Worm (Caenorhabditis elegans) whole organism, midembryonic: ENCODE measurements around the gene sand-1.
A peak's percentile ranks its signal among the peaks of the same experiment; 100 is the strongest.

Source experiments
- T22C8.4 ChIP-seq: fragments of 200-800 bp; sonication (Bioruptor generic); IDR thresholded peaks from 2 replicates; pipeline ENCODE4 v1.3.6; 2022; ENCODE audit warnings: missing genetic modification characterization, missing compliant biosample characterization
- cog-1 ChIP-seq: sonication (generic microtip); optimal IDR thresholded peaks from 2 replicates; lab custom pipeline; 2016; ENCODE audit warnings: missing genetic modification characterization, missing compliant biosample characterization
- flt-1 ChIP-seq: fragments of 200-800 bp; sonication (Bioruptor generic); IDR thresholded peaks from 2 replicates; pipeline ENCODE4 v1.3.6; 2022; ENCODE audit warnings: missing genetic modification characterization, missing compliant biosample characterization
- klf-2 ChIP-seq: fragments of 200-800 bp; sonication (Bioruptor generic); conservative IDR thresholded peaks from 2 replicates; pipeline ENCODE4 v1.3.6; 2022; ENCODE audit warnings: missing genetic modification reagents, missing genetic modification characterization, missing compliant biosample characterization
- med-1 ChIP-seq: sonication (generic microtip); optimal IDR thresholded peaks from 2 replicates; lab custom pipeline; 2017; ENCODE audit warnings: missing genetic modification characterization, mild to moderate bottlenecking, missing compliant biosample characterization, antibody characterized with exemption, missing genetic modification reagents; ENCODE audit not compliant: insufficient read depth
- ref-1 ChIP-seq: fragments of 200-800 bp; sonication (Bioruptor generic); conservative IDR thresholded peaks from 2 replicates; pipeline ENCODE4 v1.3.6; 2022; ENCODE audit warnings: missing genetic modification reagents, missing genetic modification characterization, missing compliant biosample characterization
- tab-1 ChIP-seq: fragments of 200-800 bp; sonication (Bioruptor generic); IDR thresholded peaks from 2 replicates; pipeline ENCODE4 v1.3.6; 2022; ENCODE audit warnings: missing genetic modification characterization, missing compliant biosample characterization
- ztf-23 ChIP-seq: fragments of 200-800 bp; sonication (Bioruptor generic); IDR thresholded peaks from 2 replicates; pipeline ENCODE4 v1.3.6; 2022; ENCODE audit warnings: missing genetic modification reagents, missing genetic modification characterization, missing compliant biosample characterization
- ztf-29 ChIP-seq: fragments of 200-800 bp; sonication (Bioruptor generic); IDR thresholded peaks from 2 replicates; pipeline ENCODE4 v1.3.6; 2022; ENCODE audit warnings: missing genetic modification reagents, missing genetic modification characterization, missing compliant biosample characterization

Gene sand-1

DNA sequence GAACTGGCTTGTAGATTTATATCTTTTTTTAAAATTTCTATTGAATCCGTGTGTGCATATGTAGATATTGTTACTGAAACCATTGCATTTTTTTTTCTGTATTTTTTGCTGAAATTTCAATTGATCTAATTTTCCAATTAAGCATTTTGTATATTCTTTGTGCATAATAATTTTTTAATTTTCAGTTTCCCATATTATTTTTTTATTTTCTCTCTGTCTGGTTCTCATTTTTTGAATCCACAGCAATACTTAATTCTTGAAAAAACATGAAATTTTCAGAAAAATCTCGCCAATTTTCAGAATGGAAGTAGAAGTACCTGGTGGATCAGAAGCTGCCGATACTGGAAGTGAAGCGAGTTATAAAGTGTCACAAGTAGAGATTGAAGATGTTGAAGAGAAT, at the start of gene sand-1:
sand-1 (plus strand) TSS at position 301 of the 400 bp plus-strand sequence.
- TF ChIP-seq ztf-23 (GFP tag; lab: Robert Waterston, UW) (no peak), T22C8.4 (GFP tag; lab: Robert Waterston, UW) (no peak), flt-1 (no peak), ztf-29 (GFP tag; lab: Robert Waterston, UW) (no peak), med-1 (no peak), klf-2 (GFP tag; lab: Robert Waterston, UW) (no peak), ref-1 (no peak), cog-1 (tag; lab: Kevin White, UChicago) (no peak), tab-1 (GFP tag; lab: Robert Waterston, UW) (no peak)

DNA sequence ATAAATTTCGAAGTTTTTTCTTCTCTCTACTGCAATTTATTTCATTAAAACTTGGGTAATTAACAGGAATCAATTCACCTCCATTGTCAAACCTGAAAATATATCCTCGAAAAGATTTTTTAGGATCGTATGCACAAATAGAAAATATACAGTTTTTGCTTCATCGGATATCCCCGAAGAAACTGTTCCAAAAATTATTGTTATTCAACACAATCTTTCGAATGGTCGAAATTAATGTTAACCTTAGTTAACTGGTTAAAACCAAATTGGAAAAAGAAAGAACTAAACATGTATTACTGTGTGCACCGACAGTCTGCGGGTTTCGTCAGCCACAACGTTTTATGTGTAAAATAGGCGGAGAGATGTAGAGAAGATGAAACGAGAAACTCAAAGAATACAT, 49.6 kb upstream of the sand-1 start:
- no peak for TF ChIP-seq ref-1
- TF ChIP-seq med-1: no peak
- TF ChIP-seq T22C8.4 (GFP tag; lab: Robert Waterston, UW): no peak
- no peak for TF ChIP-seq cog-1 (tag; lab: Kevin White, UChicago)
- TF ChIP-seq tab-1 (GFP tag; lab: Robert Waterston, UW): no peak
- no peak for TF ChIP-seq ztf-23 (GFP tag; lab: Robert Waterston, UW)
- TF ChIP-seq klf-2 (GFP tag; lab: Robert Waterston, UW): no peak
- no peak for TF ChIP-seq flt-1
- no peak for TF ChIP-seq ztf-29 (GFP tag; lab: Robert Waterston, UW)

DNA sequence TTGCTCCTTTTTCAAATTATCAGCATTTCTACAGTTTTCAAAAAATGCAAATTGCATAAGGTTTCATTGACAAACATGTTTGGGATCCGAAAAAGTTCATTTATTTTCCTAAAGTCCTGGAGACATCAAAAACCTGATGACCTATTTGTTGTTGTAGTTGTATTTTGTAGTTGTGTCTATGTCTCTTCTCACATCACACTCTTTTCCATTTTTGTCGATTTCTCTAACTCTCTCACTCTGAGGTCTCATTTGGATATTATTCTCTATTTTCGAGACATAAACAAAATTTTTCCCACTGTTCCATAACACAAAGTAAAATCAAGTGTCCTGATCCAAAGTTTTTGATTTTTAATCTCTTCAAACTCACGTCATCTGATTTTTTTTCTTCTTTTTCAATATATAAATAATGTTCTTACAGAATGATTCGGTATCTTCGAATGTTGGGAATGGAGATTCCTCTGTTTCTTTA, 47.8 kb upstream of the sand-1 start, which contains the start of gene slc-46A:
slc-46A (plus strand) TSS at position 419 of the 469 bp plus-strand sequence.
- TF ChIP-seq klf-2 (GFP tag; lab: Robert Waterston, UW): no peak
- no peak for TF ChIP-seq ref-1
- TF ChIP-seq med-1: no peak
- TF ChIP-seq ztf-29 (GFP tag; lab: Robert Waterston, UW): no peak
- no peak for TF ChIP-seq cog-1 (tag; lab: Kevin White, UChicago)
- no peak for TF ChIP-seq flt-1
- no peak for TF ChIP-seq ztf-23 (GFP tag; lab: Robert Waterston, UW)
- no peak for TF ChIP-seq T22C8.4 (GFP tag; lab: Robert Waterston, UW)
- TF ChIP-seq tab-1 (GFP tag; lab: Robert Waterston, UW): no peak

DNA sequence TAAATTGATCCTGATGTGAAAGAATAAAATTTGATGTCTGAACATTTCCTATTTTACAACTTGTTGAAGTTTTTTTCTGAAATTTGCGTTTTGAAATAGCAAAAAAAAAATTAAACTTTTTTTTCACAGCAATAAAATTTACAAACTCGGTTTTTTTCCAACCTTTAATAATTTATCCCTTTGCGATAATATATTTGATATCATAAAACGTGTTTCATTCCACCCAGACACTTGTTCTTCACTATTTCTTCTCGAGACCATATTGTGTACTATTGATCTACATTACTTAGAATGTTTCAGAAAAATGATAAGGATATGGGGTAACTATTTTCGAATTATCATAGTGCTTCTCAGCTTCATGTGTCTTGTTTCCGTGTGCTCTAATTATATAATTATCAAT, 40.5 kb upstream of the sand-1 start, which contains the start of gene Y4C6B.4:
Y4C6B.4 (plus strand) TSS at position 301 of the 400 bp plus-strand sequence.
- TF ChIP-seq T22C8.4 (GFP tag; lab: Robert Waterston, UW) (no peak), tab-1 (GFP tag; lab: Robert Waterston, UW) (no peak), ref-1 (no peak), cog-1 (tag; lab: Kevin White, UChicago) (no peak), flt-1 (no peak), med-1 (no peak), ztf-29 (GFP tag; lab: Robert Waterston, UW) (no peak), ztf-23 (GFP tag; lab: Robert Waterston, UW) (no peak), klf-2 (GFP tag; lab: Robert Waterston, UW) (no peak)

DNA sequence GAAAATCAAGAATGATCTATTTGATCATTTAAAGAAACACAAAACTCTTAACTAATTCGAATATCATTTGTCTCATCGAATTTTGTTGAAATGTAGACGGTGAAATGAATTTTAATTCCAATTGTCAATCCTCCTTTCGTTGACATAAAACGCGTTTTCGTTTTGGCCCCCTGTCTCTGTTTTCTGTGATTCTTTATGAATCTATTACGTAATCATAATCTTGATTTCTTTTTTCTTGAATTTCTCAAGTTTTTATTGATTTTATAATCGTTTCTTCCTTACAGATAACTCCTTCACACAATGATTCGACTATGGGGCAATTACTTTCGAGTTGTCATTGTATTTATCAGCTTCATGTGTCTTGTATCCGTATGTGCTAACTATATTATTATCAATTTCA, 34.5 kb upstream of the sand-1 start, which contains the start of gene Y4C6B.3:
Y4C6B.3 (plus strand) TSS at position 301 of the 400 bp plus-strand sequence.
- TF ChIP-seq ref-1 (no peak), klf-2 (GFP tag; lab: Robert Waterston, UW) (no peak), tab-1 (GFP tag; lab: Robert Waterston, UW) (no peak), T22C8.4 (GFP tag; lab: Robert Waterston, UW) (no peak), ztf-23 (GFP tag; lab: Robert Waterston, UW) (no peak), med-1 (no peak), cog-1 (tag; lab: Kevin White, UChicago) (no peak), ztf-29 (GFP tag; lab: Robert Waterston, UW) (no peak), flt-1 (no peak)

DNA sequence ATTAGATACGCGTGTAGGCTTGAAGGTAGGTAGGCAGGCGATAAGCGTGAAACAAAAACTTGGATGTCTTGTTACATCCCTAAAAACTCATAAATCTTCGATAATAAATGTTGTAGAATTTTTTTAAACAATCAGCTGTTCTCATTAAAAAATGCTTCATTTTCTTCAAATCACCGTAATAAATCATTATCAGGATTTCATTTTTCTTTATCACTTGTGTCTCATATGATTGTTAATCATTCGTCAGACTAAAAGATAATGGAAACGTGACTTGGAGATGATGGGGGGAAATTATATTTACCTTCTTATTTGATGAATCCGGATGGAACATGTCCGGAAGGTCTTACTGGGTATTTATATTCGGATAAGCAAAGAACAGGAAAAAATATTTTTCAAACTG, 33.2 kb upstream of the sand-1 start:
- TF ChIP-seq ztf-29 (GFP tag; lab: Robert Waterston, UW) (no peak), ztf-23 (GFP tag; lab: Robert Waterston, UW) (no peak), flt-1 (no peak), ref-1 (no peak), klf-2 (GFP tag; lab: Robert Waterston, UW) (no peak), tab-1 (GFP tag; lab: Robert Waterston, UW) (no peak), T22C8.4 (GFP tag; lab: Robert Waterston, UW) (no peak), med-1 (no peak), cog-1 (tag; lab: Kevin White, UChicago) (no peak)

DNA sequence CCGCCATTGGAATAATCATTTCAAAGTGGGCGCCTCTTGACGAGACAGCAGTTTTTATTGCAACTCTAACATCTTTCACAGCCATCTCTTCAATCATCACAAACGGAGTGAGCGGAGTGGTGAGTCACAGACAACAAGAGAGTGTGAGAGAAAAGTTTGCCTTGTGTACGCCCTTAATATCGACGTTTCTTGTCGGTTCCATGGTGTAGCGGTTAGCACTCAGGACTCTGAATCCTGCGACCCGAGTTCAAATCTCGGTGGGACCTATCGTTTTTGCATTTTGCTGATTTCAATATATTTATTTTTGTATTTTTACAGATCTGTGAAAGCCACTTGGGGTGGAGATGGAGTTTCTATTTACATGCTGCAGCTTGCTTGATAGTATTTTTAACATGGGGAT, 32.1 kb upstream of the sand-1 start:
- TF ChIP-seq ztf-23 (GFP tag; lab: Robert Waterston, UW): peak; percentile 85
- TF ChIP-seq cog-1 (tag; lab: Kevin White, UChicago): no peak
- TF ChIP-seq ztf-29 (GFP tag; lab: Robert Waterston, UW): 0 out of 2 replicates have a peak, but pooled peaks have one; percentile 50
- TF ChIP-seq flt-1: no peak; the same call in 1 of the 2 replicates

DNA sequence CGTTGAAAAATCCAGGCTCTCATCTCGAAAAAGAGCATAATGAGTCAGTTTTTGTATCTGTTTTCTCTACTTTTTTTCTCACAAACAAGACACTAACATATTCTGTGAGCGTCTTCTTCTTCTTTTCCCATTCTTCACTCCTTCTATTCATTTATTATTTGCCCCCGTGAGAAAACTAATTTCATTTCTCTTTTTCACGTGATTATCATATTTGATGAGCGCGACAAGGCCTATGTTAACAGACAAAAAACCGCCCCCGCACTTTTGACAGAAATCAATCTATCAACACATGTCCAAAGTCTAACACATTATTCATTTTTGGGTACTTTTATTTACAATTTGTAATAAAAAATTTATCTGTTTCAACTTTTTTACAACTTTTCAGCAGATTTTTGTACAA, 29.0 kb upstream of the sand-1 start:
- TF ChIP-seq ztf-23 (GFP tag; lab: Robert Waterston, UW) (no peak), ref-1 (no peak), T22C8.4 (GFP tag; lab: Robert Waterston, UW) (no peak), med-1 (no peak), klf-2 (GFP tag; lab: Robert Waterston, UW) (no peak)

DNA sequence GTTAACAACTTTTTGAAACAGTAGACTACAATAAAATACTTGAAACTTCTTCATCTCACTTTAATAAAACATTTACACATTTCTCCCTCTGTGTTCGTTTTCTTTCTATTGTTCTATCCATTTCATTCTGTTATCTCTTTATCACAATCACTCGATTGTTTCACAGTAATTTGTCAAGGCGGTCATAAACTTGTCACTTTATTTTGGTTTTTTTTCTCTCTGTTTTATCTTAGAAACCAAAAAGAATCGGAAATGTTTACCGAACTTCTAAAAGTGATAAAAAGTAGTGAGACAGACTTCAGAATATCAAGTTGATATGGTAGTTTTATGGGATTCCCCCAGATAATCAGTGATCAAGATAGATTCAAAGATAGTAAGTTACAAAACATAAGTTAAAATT, 27.4 kb upstream of the sand-1 start, which contains the start of gene Y4C6B.2:
Y4C6B.2 (plus strand) TSS at position 320 of the 400 bp plus-strand sequence.
- no peak for TF ChIP-seq flt-1
- no peak for TF ChIP-seq ztf-29 (GFP tag; lab: Robert Waterston, UW)
- TF ChIP-seq med-1: no peak
- TF ChIP-seq tab-1 (GFP tag; lab: Robert Waterston, UW): no peak
- no peak for TF ChIP-seq cog-1 (tag; lab: Kevin White, UChicago)
- TF ChIP-seq ztf-23 (GFP tag; lab: Robert Waterston, UW): no peak
- TF ChIP-seq ref-1: no peak
- no peak for TF ChIP-seq klf-2 (GFP tag; lab: Robert Waterston, UW)

DNA sequence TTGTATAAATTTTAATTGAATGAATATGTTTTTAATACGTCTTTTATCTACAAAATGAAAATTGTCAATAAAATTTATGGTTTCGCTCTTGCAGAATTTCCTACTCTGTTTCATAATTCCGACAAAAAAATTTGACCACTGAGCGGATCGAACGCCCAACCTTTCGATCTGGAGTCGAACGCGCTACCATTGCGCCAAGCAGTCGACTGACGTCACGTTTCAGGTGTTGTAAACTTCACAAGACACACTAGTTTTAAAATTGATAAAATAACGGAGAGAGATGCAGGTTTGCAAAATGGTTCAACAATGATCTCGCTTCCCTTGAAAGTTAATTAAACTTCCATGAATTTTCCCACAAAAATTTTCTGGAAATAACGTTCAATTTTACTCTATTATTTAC, 22.5 kb upstream of the sand-1 start:
- TF ChIP-seq ref-1 (no peak), tab-1 (GFP tag; lab: Robert Waterston, UW) (no peak), med-1 (no peak), klf-2 (GFP tag; lab: Robert Waterston, UW) (no peak)
